Fruit fly (Drosophila melanogaster): ENCODE data around the gene CG34398.

dm6 chr2L:8955597-8956335 lies 57.2 kb downstream of the CG34398 start:
- TF ChIP-seq Sin3A (optimal IDR thresholded peaks at IDR 0.05) (no peak), h (optimal IDR thresholded peaks at IDR 0.05) (no peak)
